Worm (Caenorhabditis elegans) whole organism, L4 larva: Measurements from ENCODE around the gene F47B8.8.
"Not testable (repeated sequence)": the region's sequence is repeated elsewhere in the genome, so short reads cannot be mapped to it uniquely, and the experiment has no call there.

ENCODE experiments used
- ces-1 ChIP-seq: fragments of 150-350 bp; sonication (generic microtip); optimal IDR thresholded peaks from 4 replicates; lab custom pipeline; 2014; ENCODE audit warnings: missing biosample characterization, missing genetic modification reagents, missing genetic modification characterization
- egl-43 ChIP-seq: fragments of 200-800 bp; sonication (Bioruptor generic); IDR thresholded peaks from 2 replicates; pipeline ENCODE4 v1.3.6; 2022; ENCODE audit warnings: missing genetic modification reagents, missing genetic modification characterization, missing compliant biosample characterization
- lin-13 ChIP-seq: fragments of 150-350 bp; optimal IDR thresholded peaks from 2 replicates; lab custom pipeline; 2014; ENCODE audit warnings: missing biosample characterization, missing genetic modification reagents, missing genetic modification characterization
- nhr-11 ChIP-seq: fragments of 150-350 bp; optimal IDR thresholded peaks from 2 replicates; lab custom pipeline; 2014; ENCODE audit warnings: missing biosample characterization, missing genetic modification characterization
- nhr-76 ChIP-seq: fragments of 150-350 bp; optimal IDR thresholded peaks from 2 replicates; lab custom pipeline; 2014; ENCODE audit warnings: missing biosample characterization, missing genetic modification characterization
- saeg-2 ChIP-seq: fragments of 200-800 bp; sonication (Bioruptor generic); IDR thresholded peaks from 2 replicates; pipeline ENCODE4 v1.3.6; 2022; ENCODE audit warnings: missing genetic modification reagents, missing genetic modification characterization, missing compliant biosample characterization
- snpc-4 ChIP-seq: fragments of 150-350 bp; optimal IDR thresholded peaks from 2 replicates; lab custom pipeline; 2014; ENCODE audit warnings: missing biosample characterization, missing genetic modification characterization
- unc-62 ChIP-seq, 3 experiments: fragments of 150-350 bp in 1 of 3; sonication (generic microtip); optimal IDR thresholded peaks in 2 of 3; peaks in 1 of 3; 1 replicate in 1 of 3; 2 replicates in 2 of 3; lab custom pipeline; 2014 to 2017; ENCODE audit warnings: missing biosample characterization in 3 of 3, missing genetic modification characterization in 3 of 3, missing genetic modification reagents in 3 of 3, missing genotype in 1 of 3
- zag-1 ChIP-seq: fragments of 150-350 bp; optimal IDR thresholded peaks from 2 replicates; lab custom pipeline; 2014; ENCODE audit warnings: missing biosample characterization, missing genetic modification characterization

- TF ChIP-seq unc-62 (GFP tag; optimal IDR thresholded peaks at IDR 0.05 in 1 of 2; lab: Kevin White, UChicago); unc-62 (tag; optimal IDR thresholded peaks at IDR 0.05; lab: Kevin White, UChicago); saeg-2 (GFP tag; lab: Robert Waterston, UW); snpc-4 (tag; lab: Kevin White, UChicago); nhr-76 (tag; lab: Kevin White, UChicago); zag-1 (tag; lab: Kevin White, UChicago); ces-1 (GFP tag; lab: Kevin White, UChicago); lin-13 (GFP tag; lab: Kevin White, UChicago); egl-43; nhr-11: not testable (repeated sequence)
These were observed 24.8 kb upstream of the F47B8.8 start, which contains the start of gene spig-4 for ce11 chrV:14306771-14307170.
